Worm (Caenorhabditis elegans) whole organism, L1 larva: ENCODE results near the gene F58B4.5.

Source experiments
- C04F5.9 ChIP-seq: sonication (generic microtip); optimal IDR thresholded peaks from 2 replicates; lab custom pipeline; 2016; ENCODE audit warnings: missing genetic modification characterization, missing compliant biosample characterization
- F16B12.6 ChIP-seq: fragments of 150-350 bp; optimal IDR thresholded peaks from 2 replicates; lab custom pipeline; 2014; ENCODE audit warnings: missing biosample characterization, missing genetic modification characterization
- aha-1 ChIP-seq: fragments of 150-350 bp; optimal IDR thresholded peaks from 2 replicates; lab custom pipeline; 2014; ENCODE audit warnings: missing biosample characterization, missing genetic modification characterization
- alr-1 ChIP-seq: fragments of 200-800 bp; sonication (Bioruptor generic); optimal IDR thresholded peaks from 2 replicates; lab custom pipeline; 2018; ENCODE audit warnings: borderline replicate concordance, mild to moderate bottlenecking, missing genetic modification characterization, missing compliant biosample characterization
- ceh-63 ChIP-seq: fragments of 200-800 bp; sonication (Bioruptor generic); optimal IDR thresholded peaks from 2 replicates; lab custom pipeline; 2018; ENCODE audit warnings: mild to moderate bottlenecking, missing genetic modification characterization, missing compliant biosample characterization
- ceh-8 ChIP-seq: fragments of 200-800 bp; sonication (Bioruptor generic); optimal IDR thresholded peaks from 2 replicates; lab custom pipeline; 2018; ENCODE audit warnings: mild to moderate bottlenecking, missing genetic modification characterization, moderate library complexity, missing compliant biosample characterization
- ceh-90 ChIP-seq: sonication (generic microtip); optimal IDR thresholded peaks from 2 replicates; lab custom pipeline; 2016; ENCODE audit warnings: missing genetic modification characterization, missing compliant biosample characterization
- dpl-1 ChIP-seq, 3 experiments: fragments of 150-350 bp in 2 of 3; sonication (generic microtip) in 1 of 3; optimal IDR thresholded peaks; 2 replicates each; lab custom pipeline; 2014 to 2017; ENCODE audit warnings: missing biosample characterization in 3 of 3, missing genetic modification characterization in 3 of 3, missing genetic modification reagents in 3 of 3
- dsc-1 ChIP-seq: sonication (generic microtip); optimal IDR thresholded peaks from 2 replicates; lab custom pipeline; 2016; ENCODE audit warnings: mild to moderate bottlenecking, missing genetic modification characterization, missing compliant biosample characterization
- efl-1 ChIP-seq, 4 experiments: fragments of 150-350 bp; optimal IDR thresholded peaks in 3 of 4; peaks in 1 of 4; 1 replicate in 1 of 4; 2 replicates in 3 of 4; lab custom pipeline; 2014; ENCODE audit warnings: missing biosample characterization in 2 of 4, missing genetic modification characterization in 2 of 4, missing genetic modification reagents in 2 of 4
- egl-27 ChIP-seq, 2 experiments: fragments of 150-350 bp in 1 of 2; sonication (generic microtip); optimal IDR thresholded peaks; 3 replicates each; lab custom pipeline; 2017 to 2018; ENCODE audit warnings: missing biosample characterization in 2 of 2, missing genetic modification characterization in 2 of 2, missing genetic modification reagents in 2 of 2
- elt-2 ChIP-seq: sonication (generic microtip); optimal IDR thresholded peaks from 2 replicates; lab custom pipeline; 2016; ENCODE audit warnings: missing genetic modification characterization, mild to moderate bottlenecking, inconsistent platforms, missing compliant biosample characterization, missing genetic modification reagents
- elt-3 ChIP-seq, 6 experiments: fragments of 150-350 bp in 1 of 6; sonication (generic microtip); optimal IDR thresholded peaks; 2 replicates each; lab custom pipeline; 2017 to 2018; ENCODE audit warnings: missing biosample characterization in 6 of 6, missing genetic modification characterization in 6 of 6, inconsistent platforms in 1 of 6
- ets-5 ChIP-seq: fragments of 200-800 bp; sonication (Bioruptor generic); IDR thresholded peaks from 2 replicates; pipeline ENCODE4 v1.3.6; 2022; ENCODE audit warnings: missing genetic modification characterization, missing compliant biosample characterization
- fkh-8 ChIP-seq: sonication (generic microtip); optimal IDR thresholded peaks from 2 replicates; lab custom pipeline; 2016; ENCODE audit warnings: mild to moderate bottlenecking, missing genetic modification characterization, missing compliant biosample characterization
- fos-1 ChIP-seq: fragments of 150-350 bp; optimal IDR thresholded peaks from 2 replicates; lab custom pipeline; 2014; ENCODE audit warnings: missing biosample characterization, missing genetic modification characterization
- grh-1 ChIP-seq: fragments of 200-800 bp; sonication (Bioruptor generic); IDR thresholded peaks from 2 replicates; pipeline ENCODE4 v1.3.6; 2022; ENCODE audit warnings: missing genetic modification reagents, missing genetic modification characterization, missing compliant biosample characterization
- hlh-17 ChIP-seq: fragments of 200-800 bp; sonication (Bioruptor generic); optimal IDR thresholded peaks from 2 replicates; lab custom pipeline; 2018; ENCODE audit warnings: missing genetic modification characterization, mild to moderate bottlenecking, missing compliant biosample characterization, moderate library complexity, borderline replicate concordance
- hpl-2 ChIP-seq: fragments of 150-350 bp; optimal IDR thresholded peaks from 2 replicates; lab custom pipeline; 2014; ENCODE audit warnings: missing biosample characterization, missing genetic modification reagents, missing genetic modification characterization
- jun-1 ChIP-seq: fragments of 150-350 bp; optimal IDR thresholded peaks from 2 replicates; lab custom pipeline; 2014; ENCODE audit warnings: missing biosample characterization, missing genetic modification reagents, missing genetic modification characterization
- lin-13 ChIP-seq: fragments of 150-350 bp; optimal IDR thresholded peaks from 2 replicates; lab custom pipeline; 2014; ENCODE audit warnings: missing biosample characterization, missing genetic modification reagents, missing genetic modification characterization
- lin-15B ChIP-seq: fragments of 150-350 bp; sonication (generic microtip); optimal IDR thresholded peaks from 3 replicates; lab custom pipeline; 2014; ENCODE audit warnings: missing biosample characterization, missing genetic modification characterization
- lir-3 ChIP-seq: sonication (generic microtip); optimal IDR thresholded peaks from 2 replicates; lab custom pipeline; 2016; ENCODE audit warnings: mild to moderate bottlenecking, missing genetic modification characterization, moderate library complexity, missing compliant biosample characterization; ENCODE audit not compliant: poor library complexity
- lsy-2 ChIP-seq, 2 experiments: fragments of 150-350 bp; optimal IDR thresholded peaks; 2 replicates each; lab custom pipeline; 2014; ENCODE audit warnings: missing biosample characterization in 2 of 2, missing genetic modification characterization in 2 of 2
- mep-1 ChIP-seq: fragments of 150-350 bp; optimal IDR thresholded peaks from 2 replicates; lab custom pipeline; 2014; ENCODE audit warnings: missing biosample characterization, missing genetic modification characterization
- nhr-11 ChIP-seq: fragments of 150-350 bp; optimal IDR thresholded peaks from 2 replicates; lab custom pipeline; 2014; ENCODE audit warnings: missing biosample characterization, missing genetic modification characterization
- nhr-12 ChIP-seq: sonication (generic microtip); optimal IDR thresholded peaks from 2 replicates; lab custom pipeline; 2017; ENCODE audit warnings: missing biosample characterization, missing genetic modification characterization
- nhr-19 ChIP-seq: fragments of 200-800 bp; sonication (Bioruptor generic); conservative IDR thresholded peaks from 2 replicates; pipeline ENCODE4 v1.3.6; 2022; ENCODE audit warnings: missing genetic modification characterization, missing compliant biosample characterization
- nhr-20 ChIP-seq: sonication (generic microtip); optimal IDR thresholded peaks from 2 replicates; lab custom pipeline; 2016; ENCODE audit warnings: mild to moderate bottlenecking, missing genetic modification characterization, missing compliant biosample characterization
- nhr-71 ChIP-seq: sonication (generic microtip); optimal IDR thresholded peaks from 2 replicates; lab custom pipeline; 2016; ENCODE audit warnings: mild to moderate bottlenecking, missing genetic modification characterization, moderate library complexity, missing compliant biosample characterization
- nhr-76 ChIP-seq: sonication (generic microtip); optimal IDR thresholded peaks from 2 replicates; lab custom pipeline; 2017; ENCODE audit warnings: missing biosample characterization, missing genetic modification characterization
- nhr-77 ChIP-seq: fragments of 150-350 bp; optimal IDR thresholded peaks from 2 replicates; lab custom pipeline; 2014; ENCODE audit warnings: missing biosample characterization, missing genetic modification characterization
- nhr-84 ChIP-seq: sonication (generic microtip); optimal IDR thresholded peaks from 2 replicates; lab custom pipeline; 2017; ENCODE audit warnings: missing biosample characterization, missing genetic modification characterization
- nhr-85 ChIP-seq: sonication (generic microtip); peaks from one replicate; lab custom pipeline; 2016; ENCODE audit warnings: missing genetic modification characterization, inconsistent platforms, missing compliant biosample characterization
- nhr-90 ChIP-seq: sonication (generic microtip); optimal IDR thresholded peaks from 2 replicates; lab custom pipeline; 2016; ENCODE audit warnings: mild to moderate bottlenecking, missing genetic modification characterization, missing compliant biosample characterization; ENCODE audit not compliant: poor library complexity
- pag-3 ChIP-seq: sonication (generic microtip); optimal IDR thresholded peaks from 2 replicates; lab custom pipeline; 2017; ENCODE audit warnings: missing genetic modification characterization, mild to moderate bottlenecking, missing compliant biosample characterization, antibody characterized with exemption, borderline replicate concordance; ENCODE audit not compliant: insufficient read depth
- pax-3 ChIP-seq: fragments of 200-800 bp; sonication (Bioruptor generic); optimal IDR thresholded peaks from 2 replicates; lab custom pipeline; 2018; ENCODE audit warnings: mild to moderate bottlenecking, missing genetic modification characterization, moderate library complexity, missing compliant biosample characterization
- rnt-1 ChIP-seq: sonication (generic microtip); optimal IDR thresholded peaks from 2 replicates; lab custom pipeline; 2016; ENCODE audit warnings: mild to moderate bottlenecking, missing genetic modification characterization, moderate library complexity, missing compliant biosample characterization
- skn-1 ChIP-seq: fragments of 150-350 bp; optimal IDR thresholded peaks from 2 replicates; lab custom pipeline; 2014; ENCODE audit warnings: missing biosample characterization, missing genetic modification characterization
- snu-23 ChIP-seq: sonication (generic microtip); optimal IDR thresholded peaks from 2 replicates; lab custom pipeline; 2016; ENCODE audit warnings: missing genetic modification characterization, missing compliant biosample characterization
- sox-4 ChIP-seq: sonication (generic microtip); optimal IDR thresholded peaks from 2 replicates; lab custom pipeline; 2016; ENCODE audit warnings: missing genetic modification characterization, missing compliant biosample characterization
- sup-37 ChIP-seq: fragments of 200-800 bp; sonication (Bioruptor generic); optimal IDR thresholded peaks from 2 replicates; lab custom pipeline; 2018; ENCODE audit warnings: mild to moderate bottlenecking, missing genetic modification characterization, missing compliant biosample characterization
- tbx-2 ChIP-seq: sonication (generic microtip); optimal IDR thresholded peaks from 2 replicates; lab custom pipeline; 2016; ENCODE audit warnings: missing genetic modification characterization, missing compliant biosample characterization
- tlp-1 ChIP-seq: fragments of 150-350 bp; optimal IDR thresholded peaks from 2 replicates; lab custom pipeline; 2014; ENCODE audit warnings: missing biosample characterization, missing genetic modification characterization
- unc-130 ChIP-seq: fragments of 150-350 bp; optimal IDR thresholded peaks from 2 replicates; lab custom pipeline; 2017; ENCODE audit warnings: missing biosample characterization, missing genetic modification characterization, inconsistent platforms
- unc-30 ChIP-seq: sonication (generic microtip); optimal IDR thresholded peaks from 2 replicates; lab custom pipeline; 2017; ENCODE audit warnings: missing biosample characterization, missing genetic modification characterization
- unc-62 ChIP-seq: fragments of 150-350 bp; optimal IDR thresholded peaks from 2 replicates; lab custom pipeline; 2014; ENCODE audit warnings: missing biosample characterization, missing genetic modification reagents, missing genetic modification characterization
- unc-98 ChIP-seq: fragments of 200-800 bp; sonication (Bioruptor generic); IDR thresholded peaks from 2 replicates; pipeline ENCODE4 v1.3.6; 2022; ENCODE audit warnings: missing genetic modification characterization, missing compliant biosample characterization
- vab-15 ChIP-seq: sonication (generic microtip); optimal IDR thresholded peaks from 2 replicates; lab custom pipeline; 2017; ENCODE audit warnings: missing genotype, mild to moderate bottlenecking, missing genetic modification characterization, missing compliant biosample characterization
- xbp-1 ChIP-seq: sonication (generic microtip); optimal IDR thresholded peaks from 2 replicates; lab custom pipeline; 2016; ENCODE audit warnings: missing genetic modification characterization, missing compliant biosample characterization
- zip-4 ChIP-seq: fragments of 200-800 bp; sonication (Bioruptor generic); optimal IDR thresholded peaks from 2 replicates; lab custom pipeline; 2018; ENCODE audit warnings: mild to moderate bottlenecking, missing genetic modification characterization, moderate library complexity, missing compliant biosample characterization
- ztf-4 ChIP-seq: fragments of 150-350 bp; optimal IDR thresholded peaks from 2 replicates; lab custom pipeline; 2014; ENCODE audit warnings: missing biosample characterization, missing genetic modification characterization

F58B4.5 gene

ce11 chrV:10894601-10895000 is 37.9 kb upstream of the F58B4.5 start, which contains the start of the genes F32D8.14 and F32D8.5:
Gene F32D8.14, minus strand, starts transcription at chrV:10894788.
Gene F32D8.5, plus strand, starts transcription at chrV:10894800.
- TF ChIP-seq nhr-11 (no peak), C04F5.9 (peak; percentile 65), sup-37 (GFP tag; lab: Kevin White, UChicago) (peak; percentile 16), elt-2 (tag; lab: Kevin White, UChicago) (peak; percentile 53), nhr-20 (tag; lab: Kevin White, UChicago) (peak; percentile 91), unc-62 (GFP tag; lab: Kevin White, UChicago) (no peak), nhr-19 (GFP tag; lab: Robert Waterston, UW) (peak; percentile 86), fkh-8 (tag; lab: Kevin White, UChicago) (peak; percentile 84), lir-3 (tag; lab: Kevin White, UChicago) (peak; percentile 96), tlp-1 (tag; lab: Kevin White, UChicago) (no peak), dpl-1 (GFP tag; optimal IDR thresholded peaks at IDR 0.05; lab: Kevin White, UChicago) (peak; percentile 64 to 83 (median 77)), lsy-2 (tag; optimal IDR thresholded peaks at IDR 0.05; lab: Kevin White, UChicago) (peak; percentile 87 to 89), egl-27 (tag; optimal IDR thresholded peaks at IDR 0.05; lab: Kevin White, UChicago) (no peak), nhr-85 (peak; percentile 93), unc-130 (tag; lab: Kevin White, UChicago) (peak; percentile 93), lin-13 (GFP tag; lab: Kevin White, UChicago) (peak; percentile 75), tbx-2 (peak; percentile 90), sox-4 (peak; percentile 85), pax-3 (tag; lab: Kevin White, UChicago) (peak; percentile 79), efl-1 (optimal IDR thresholded peaks at IDR 0.05; lab: Kevin White, UChicago) (peak; percentile 83 to 87), efl-1 (GFP tag; optimal IDR thresholded peaks at IDR 0.05 in 1 of 2; lab: Kevin White, UChicago) (peak; percentile 82 to 98), ceh-90 (peak; percentile 88), fos-1 (tag; lab: Kevin White, UChicago) (peak; percentile 42), unc-30 (tag; lab: Kevin White, UChicago) (no peak), dsc-1 (tag; lab: Kevin White, UChicago) (peak; percentile 90), nhr-84 (tag; lab: Kevin White, UChicago) (no peak), jun-1 (tag; lab: Kevin White, UChicago) (peak; percentile 56), rnt-1 (peak; percentile 98), ets-5 (GFP tag; lab: Robert Waterston, UW) (no peak), vab-15 (tag; lab: Kevin White, UChicago) (peak; percentile 61), hlh-17 (no peak), mep-1 (tag; lab: Kevin White, UChicago) (peak; percentile 89), lin-15B (tag; lab: Kevin White, UChicago) (peak; percentile 84), grh-1 (GFP tag; lab: Robert Waterston, UW) (peak; percentile 16; the same call in 1 of the 2 replicates), nhr-12 (tag; lab: Kevin White, UChicago) (no peak), F16B12.6 (tag; lab: Kevin White, UChicago) (no peak), nhr-71 (peak; percentile 94), aha-1 (tag; lab: Kevin White, UChicago) (no peak), xbp-1 (peak; percentile 88), nhr-76 (no peak), ceh-8 (GFP tag; lab: Kevin White, UChicago) (peak; percentile 51), skn-1 (tag; lab: Kevin White, UChicago) (peak; percentile 79), unc-98 (peak; percentile 33; the same call in 1 of the 2 replicates), hpl-2 (GFP tag; lab: Kevin White, UChicago) (no peak), snu-23 (peak; percentile 93), elt-3 (tag; optimal IDR thresholded peaks at IDR 0.05; lab: Kevin White, UChicago) (peak in 1 of 6 experiments; percentile 77), nhr-77 (tag; lab: Kevin White, UChicago) (peak; percentile 67), zip-4 (GFP tag; lab: Kevin White, UChicago) (peak; percentile 9), nhr-90 (peak; percentile 88), alr-1 (tag; lab: Kevin White, UChicago) (no peak), ceh-63 (GFP tag; lab: Kevin White, UChicago) (no peak), ztf-4 (tag; lab: Kevin White, UChicago) (peak; percentile 82), pag-3 (tag; lab: Kevin White, UChicago) (no peak)
